Worm (Caenorhabditis elegans): ENCODE results near the gene K08D8.2.

DNA sequence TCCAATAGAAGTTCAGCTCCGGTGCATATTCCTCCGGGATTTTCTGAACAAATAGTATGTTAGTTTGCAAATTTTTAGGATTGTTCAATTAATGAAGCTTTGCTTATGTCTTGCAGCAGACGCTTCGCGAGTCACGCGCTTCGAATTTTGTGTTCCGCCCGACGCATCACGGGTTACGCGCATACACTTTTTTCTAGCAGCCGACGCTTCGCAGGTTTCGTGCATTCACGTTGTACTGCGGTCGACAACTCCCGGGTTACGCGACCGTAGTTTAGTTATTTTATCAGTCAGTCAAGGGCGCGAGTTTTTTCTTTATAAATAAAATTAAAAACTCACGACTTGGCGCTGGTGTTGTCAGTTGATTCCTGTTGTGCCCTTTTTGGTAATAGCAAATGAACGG lies 33.0 kb upstream of the K08D8.2 start:
- TF ChIP-seq lin-40 (tag; optimal IDR thresholded peaks at IDR 0.05) (no peak), K11D2.4 (GFP tag; IDR thresholded peaks at IDR 0.05) (no peak), unc-62 (GFP tag; optimal IDR thresholded peaks at IDR 0.05) (no peak), cebp-2 (GFP tag; IDR thresholded peaks at IDR 0.05) (no peak), nhr-27 (tag; optimal IDR thresholded peaks at IDR 0.05) (no peak), lsl-1 (GFP tag; optimal IDR thresholded peaks at IDR 0.05) (no peak), bed-1 (GFP tag; IDR thresholded peaks at IDR 0.05) (no peak), F52B5.7 (tag; optimal IDR thresholded peaks at IDR 0.05) (no peak), dpl-1 (GFP tag; optimal IDR thresholded peaks at IDR 0.05) (no peak), rcor-1 (GFP tag; IDR thresholded peaks at IDR 0.05) (no peak), gei-17 (GFP tag; optimal IDR thresholded peaks at IDR 0.05) (no peak), B0336.3 (GFP tag; IDR thresholded peaks at IDR 0.05) (no peak)

All from whole organism, young adult.